Worm (Caenorhabditis elegans) whole organism, L1 larva: ENCODE measurements around the gene Y97E10AR.4.

Experiments used
- C04F5.9 ChIP-seq: sonication (generic microtip); optimal IDR thresholded peaks from 2 replicates; lab custom pipeline; 2016; ENCODE audit warnings: missing genetic modification characterization, missing compliant biosample characterization
- C16A3.4 ChIP-seq: fragments of 150-350 bp; optimal IDR thresholded peaks from 2 replicates; lab custom pipeline; 2014; ENCODE audit warnings: missing biosample characterization, missing genetic modification characterization
- alr-1 ChIP-seq: fragments of 200-800 bp; sonication (Bioruptor generic); optimal IDR thresholded peaks from 2 replicates; lab custom pipeline; 2018; ENCODE audit warnings: borderline replicate concordance, mild to moderate bottlenecking, missing genetic modification characterization, missing compliant biosample characterization
- ama-1 ChIP-seq: fragments of 150-350 bp; optimal IDR thresholded peaks from 2 replicates; lab custom pipeline; 2014
- blmp-1 ChIP-seq: fragments of 150-350 bp; optimal IDR thresholded peaks from 2 replicates; lab custom pipeline; 2014; ENCODE audit warnings: missing biosample characterization, missing genetic modification characterization
- ceh-63 ChIP-seq: fragments of 200-800 bp; sonication (Bioruptor generic); optimal IDR thresholded peaks from 2 replicates; lab custom pipeline; 2018; ENCODE audit warnings: mild to moderate bottlenecking, missing genetic modification characterization, missing compliant biosample characterization
- ceh-82 ChIP-seq, 3 experiments: fragments of 150-350 bp in 1 of 3; sonication (generic microtip) in 2 of 3; optimal IDR thresholded peaks; 2 replicates each; lab custom pipeline; 2014 to 2017; ENCODE audit warnings: missing biosample characterization in 3 of 3, missing genetic modification characterization in 3 of 3
- ceh-90 ChIP-seq: sonication (generic microtip); optimal IDR thresholded peaks from 2 replicates; lab custom pipeline; 2016; ENCODE audit warnings: missing genetic modification characterization, missing compliant biosample characterization
- ces-1 ChIP-seq: fragments of 150-350 bp; optimal IDR thresholded peaks from 2 replicates; lab custom pipeline; 2014; ENCODE audit warnings: missing biosample characterization, missing genetic modification reagents, missing genetic modification characterization
- dpl-1 ChIP-seq, 3 experiments: fragments of 150-350 bp in 2 of 3; sonication (generic microtip) in 1 of 3; optimal IDR thresholded peaks; 2 replicates each; lab custom pipeline; 2014 to 2017; ENCODE audit warnings: missing biosample characterization in 3 of 3, missing genetic modification characterization in 3 of 3, missing genetic modification reagents in 3 of 3
- efl-1 ChIP-seq, 4 experiments: fragments of 150-350 bp; optimal IDR thresholded peaks in 3 of 4; peaks in 1 of 4; 1 replicate in 1 of 4; 2 replicates in 3 of 4; lab custom pipeline; 2014; ENCODE audit warnings: missing biosample characterization in 2 of 4, missing genetic modification characterization in 2 of 4, missing genetic modification reagents in 2 of 4
- ets-5 ChIP-seq: fragments of 200-800 bp; sonication (Bioruptor generic); IDR thresholded peaks from 2 replicates; pipeline ENCODE4 v1.3.6; 2022; ENCODE audit warnings: missing genetic modification characterization, missing compliant biosample characterization
- fos-1 ChIP-seq: fragments of 150-350 bp; optimal IDR thresholded peaks from 2 replicates; lab custom pipeline; 2014; ENCODE audit warnings: missing biosample characterization, missing genetic modification characterization
- irx-1 ChIP-seq: sonication (generic microtip); optimal IDR thresholded peaks from 2 replicates; lab custom pipeline; 2016; ENCODE audit warnings: missing genetic modification characterization, missing compliant biosample characterization
- lin-14 ChIP-seq: fragments of 200-800 bp; sonication (Bioruptor generic); optimal IDR thresholded peaks from 2 replicates; lab custom pipeline; 2018; ENCODE audit warnings: mild to moderate bottlenecking, missing genetic modification characterization, moderate library complexity, missing compliant biosample characterization
- lin-15B ChIP-seq: fragments of 150-350 bp; sonication (generic microtip); optimal IDR thresholded peaks from 3 replicates; lab custom pipeline; 2014; ENCODE audit warnings: missing biosample characterization, missing genetic modification characterization
- lin-35 ChIP-seq, 2 experiments: fragments of 150-350 bp; optimal IDR thresholded peaks; 2 replicates each; lab custom pipeline; 2014; ENCODE audit warnings: missing biosample characterization in 2 of 2, missing genetic modification characterization in 2 of 2, missing genetic modification reagents in 2 of 2
- lsy-2 ChIP-seq, 2 experiments: fragments of 150-350 bp; optimal IDR thresholded peaks; 2 replicates each; lab custom pipeline; 2014; ENCODE audit warnings: missing biosample characterization in 2 of 2, missing genetic modification characterization in 2 of 2
- mdl-1 ChIP-seq, 2 experiments: fragments of 150-350 bp; optimal IDR thresholded peaks; 2 replicates each; lab custom pipeline; 2014 to 2017; ENCODE audit warnings: missing biosample characterization in 2 of 2, missing genetic modification characterization in 2 of 2, inconsistent platforms in 1 of 2
- mep-1 ChIP-seq: fragments of 150-350 bp; optimal IDR thresholded peaks from 2 replicates; lab custom pipeline; 2014; ENCODE audit warnings: missing biosample characterization, missing genetic modification characterization
- nhr-12 ChIP-seq: sonication (generic microtip); optimal IDR thresholded peaks from 2 replicates; lab custom pipeline; 2017; ENCODE audit warnings: missing biosample characterization, missing genetic modification characterization
- nhr-20 ChIP-seq: sonication (generic microtip); optimal IDR thresholded peaks from 2 replicates; lab custom pipeline; 2016; ENCODE audit warnings: mild to moderate bottlenecking, missing genetic modification characterization, missing compliant biosample characterization
- nhr-47 ChIP-seq: sonication (generic microtip); optimal IDR thresholded peaks from 2 replicates; lab custom pipeline; 2016; ENCODE audit warnings: mild to moderate bottlenecking, missing genetic modification characterization, moderate library complexity, missing compliant biosample characterization
- nhr-71 ChIP-seq: sonication (generic microtip); optimal IDR thresholded peaks from 2 replicates; lab custom pipeline; 2016; ENCODE audit warnings: mild to moderate bottlenecking, missing genetic modification characterization, moderate library complexity, missing compliant biosample characterization
- nhr-76 ChIP-seq: sonication (generic microtip); optimal IDR thresholded peaks from 2 replicates; lab custom pipeline; 2017; ENCODE audit warnings: missing biosample characterization, missing genetic modification characterization
- nhr-77 ChIP-seq: fragments of 150-350 bp; optimal IDR thresholded peaks from 2 replicates; lab custom pipeline; 2014; ENCODE audit warnings: missing biosample characterization, missing genetic modification characterization
- pax-3 ChIP-seq: fragments of 200-800 bp; sonication (Bioruptor generic); optimal IDR thresholded peaks from 2 replicates; lab custom pipeline; 2018; ENCODE audit warnings: mild to moderate bottlenecking, missing genetic modification characterization, moderate library complexity, missing compliant biosample characterization
- rnt-1 ChIP-seq: sonication (generic microtip); optimal IDR thresholded peaks from 2 replicates; lab custom pipeline; 2016; ENCODE audit warnings: mild to moderate bottlenecking, missing genetic modification characterization, moderate library complexity, missing compliant biosample characterization
- snpc-4 ChIP-seq: fragments of 150-350 bp; optimal IDR thresholded peaks from 2 replicates; lab custom pipeline; 2014; ENCODE audit warnings: missing biosample characterization, missing genetic modification characterization
- snu-23 ChIP-seq: sonication (generic microtip); optimal IDR thresholded peaks from 2 replicates; lab custom pipeline; 2016; ENCODE audit warnings: missing genetic modification characterization, missing compliant biosample characterization
- tbx-2 ChIP-seq: sonication (generic microtip); optimal IDR thresholded peaks from 2 replicates; lab custom pipeline; 2016; ENCODE audit warnings: missing genetic modification characterization, missing compliant biosample characterization
- unc-30 ChIP-seq: sonication (generic microtip); optimal IDR thresholded peaks from 2 replicates; lab custom pipeline; 2017; ENCODE audit warnings: missing biosample characterization, missing genetic modification characterization
- vab-15 ChIP-seq: sonication (generic microtip); optimal IDR thresholded peaks from 2 replicates; lab custom pipeline; 2017; ENCODE audit warnings: missing genotype, mild to moderate bottlenecking, missing genetic modification characterization, missing compliant biosample characterization
- xbp-1 ChIP-seq: sonication (generic microtip); optimal IDR thresholded peaks from 2 replicates; lab custom pipeline; 2016; ENCODE audit warnings: missing genetic modification characterization, missing compliant biosample characterization
- zag-1 ChIP-seq: fragments of 150-350 bp; optimal IDR thresholded peaks from 2 replicates; lab custom pipeline; 2014; ENCODE audit warnings: missing biosample characterization, missing genetic modification characterization
- ztf-11 ChIP-seq, 2 experiments: sonication (generic microtip); optimal IDR thresholded peaks; 2 replicates each; lab custom pipeline; 2016 to 2017; ENCODE audit warnings: missing genetic modification characterization in 2 of 2, missing biosample characterization in 1 of 2, missing compliant biosample characterization in 1 of 2
- ztf-4 ChIP-seq: fragments of 150-350 bp; optimal IDR thresholded peaks from 2 replicates; lab custom pipeline; 2014; ENCODE audit warnings: missing biosample characterization, missing genetic modification characterization

Gene Y97E10AR.4

DNA sequence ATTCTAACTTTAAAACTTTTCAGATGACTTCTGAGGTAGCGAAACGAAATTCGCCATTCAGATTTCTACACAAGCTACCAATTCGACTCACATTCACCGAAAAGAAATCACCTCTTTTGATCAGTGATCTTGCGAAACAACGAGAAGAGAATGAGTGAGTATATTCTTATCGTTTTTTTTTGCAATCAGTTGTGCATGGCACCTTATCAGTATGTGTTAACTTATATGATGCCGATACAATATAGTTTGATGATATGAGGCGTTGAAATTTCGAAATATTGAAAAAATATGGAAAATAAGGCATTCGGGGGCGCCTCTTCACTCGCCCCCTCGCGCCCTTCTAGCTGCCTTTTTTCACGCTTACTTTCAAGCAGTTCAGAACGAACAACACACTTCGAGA is 7.9 kb upstream of the Y97E10AR.4 start (continued):
- no peak for TF ChIP-seq ces-1 (GFP tag; lab: Kevin White, UChicago)
- TF ChIP-seq ets-5 (GFP tag; lab: Robert Waterston, UW) = no peak
- TF ChIP-seq zag-1 = no peak
- TF ChIP-seq C16A3.4 (tag; lab: Kevin White, UChicago) = no peak
- no peak for TF ChIP-seq alr-1
- TF ChIP-seq nhr-12 = no peak
- no peak for TF ChIP-seq ceh-90
- TF ChIP-seq C04F5.9 (tag; lab: Kevin White, UChicago) = no peak
- no peak for TF ChIP-seq mep-1 (tag; lab: Kevin White, UChicago)
- no peak for TF ChIP-seq irx-1 (tag; lab: Kevin White, UChicago)
- TF ChIP-seq rnt-1 (tag; lab: Kevin White, UChicago) = no peak
- TF ChIP-seq ztf-11 (tag; optimal IDR thresholded peaks at IDR 0.05; lab: Kevin White, UChicago) = no peak
- TF ChIP-seq unc-30 (tag; lab: Kevin White, UChicago) = no peak
- TF ChIP-seq snpc-4 = no peak
- TF ChIP-seq vab-15 (tag; lab: Kevin White, UChicago) = no peak
- TF ChIP-seq nhr-20 (tag; lab: Kevin White, UChicago) = peak; percentile 43
- TF ChIP-seq, all 84 proteins: peak for 6

DNA sequence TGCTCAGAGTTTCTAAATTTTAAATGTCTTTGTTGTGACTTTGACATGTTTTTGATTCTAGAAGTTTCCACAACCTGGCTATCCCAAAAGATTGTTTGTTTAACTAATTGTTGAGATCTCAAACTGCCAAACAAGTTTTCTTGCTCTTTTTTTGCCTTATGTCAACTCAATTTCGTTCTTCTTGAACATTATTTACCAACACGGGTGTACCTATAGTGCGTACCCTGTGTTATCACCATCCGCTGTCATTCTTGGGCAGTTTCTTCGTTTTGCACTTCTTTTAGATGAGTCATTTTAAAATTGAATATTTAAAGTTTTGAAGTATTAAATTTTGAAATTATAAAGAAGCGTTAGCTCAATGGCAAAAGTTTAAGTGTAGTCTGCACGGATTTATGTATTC is 6.9 kb upstream of the Y97E10AR.4 start, which contains the start of gene sptl-2:
Gene sptl-2, plus strand, starts transcription at position 280 of the 400 bp plus-strand sequence.
- TF ChIP-seq ztf-4 (tag; lab: Kevin White, UChicago) (no peak), pax-3 (tag; lab: Kevin White, UChicago) (no peak), tbx-2 (tag; lab: Kevin White, UChicago) (no peak), nhr-76 (tag; lab: Kevin White, UChicago) (no peak), ama-1 (lab: Kevin White, UChicago) (no peak), ceh-63 (no peak), nhr-47 (tag; lab: Kevin White, UChicago) (no peak)

DNA sequence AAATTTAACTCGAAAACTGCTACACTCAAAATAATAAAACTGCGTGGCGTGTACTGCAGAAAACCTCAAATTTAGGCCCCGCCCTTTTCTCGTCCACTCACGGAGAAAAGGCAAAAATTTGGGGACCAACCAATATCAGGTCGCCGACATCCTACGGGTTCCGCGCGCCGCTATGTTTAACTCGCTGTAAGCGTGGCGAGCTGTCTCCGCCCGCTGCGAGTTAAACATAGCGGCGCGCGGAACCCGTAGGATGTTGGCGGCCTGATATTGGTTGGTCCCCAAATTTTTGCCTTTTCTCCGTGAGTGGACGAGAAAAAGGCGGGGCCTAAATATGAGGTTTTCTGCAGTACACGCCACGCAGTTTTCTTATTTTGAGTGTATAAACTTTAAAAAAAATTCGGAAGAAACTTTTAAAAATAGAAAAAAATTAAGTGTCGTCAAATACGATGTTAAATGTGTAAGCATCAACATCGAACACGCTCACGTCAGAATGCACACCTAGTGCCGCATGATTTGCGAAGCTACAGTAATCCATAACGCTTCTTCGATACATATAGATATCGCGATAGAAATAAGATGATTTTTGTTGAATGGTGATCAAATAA is 4.8 kb upstream of the Y97E10AR.4 start:
- TF ChIP-seq snpc-4 = peak; percentile 67

DNA sequence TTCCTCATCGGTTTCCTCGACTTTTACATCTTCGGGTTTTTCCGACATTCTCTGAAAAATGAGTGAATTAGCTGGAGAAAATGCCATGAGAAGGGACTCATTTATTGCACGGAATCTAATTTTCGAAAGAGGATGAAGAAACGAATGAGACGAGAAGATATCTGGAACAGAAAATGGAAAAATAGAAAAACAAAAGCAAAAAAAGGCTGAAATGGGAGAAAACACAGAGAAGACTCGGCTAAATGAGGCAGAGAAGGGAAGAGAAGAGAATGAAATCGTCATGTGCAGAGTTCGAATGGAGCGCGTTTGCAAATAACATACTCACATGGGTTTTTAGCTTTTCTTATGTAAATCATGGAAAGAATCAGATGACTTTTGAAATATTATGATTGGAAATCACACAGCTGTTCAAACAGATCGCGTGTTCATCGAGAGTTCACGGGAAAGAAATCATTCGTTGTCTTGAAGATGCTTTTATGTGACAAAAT is 3.9 kb upstream of the Y97E10AR.4 start, which contains the start of gene Y97E10AR.6:
Gene Y97E10AR.6, minus strand, starts transcription at position 51 of the 488 bp plus-strand sequence.
- TF ChIP-seq lsy-2 (tag; optimal IDR thresholded peaks at IDR 0.05; lab: Kevin White, UChicago) (peak in 1 of 2 experiments; percentile 50), dpl-1 (GFP tag; optimal IDR thresholded peaks at IDR 0.05; lab: Kevin White, UChicago) (peak; percentile 4 to 54 (median 29)), snpc-4 (peak; percentile 16), snu-23 (GFP tag; lab: Kevin White, UChicago) (peak; percentile 36), C16A3.4 (tag; lab: Kevin White, UChicago) (peak; percentile 46), mdl-1 (tag; optimal IDR thresholded peaks at IDR 0.05; lab: Kevin White, UChicago) (peak in 1 of 2 experiments; percentile 63), fos-1 (tag; lab: Kevin White, UChicago) (no peak), ceh-82 (tag; optimal IDR thresholded peaks at IDR 0.05; lab: Kevin White, UChicago) (peak in 1 of 3 experiments; percentile 26), mep-1 (tag; lab: Kevin White, UChicago) (peak; percentile 44), efl-1 (optimal IDR thresholded peaks at IDR 0.05; lab: Kevin White, UChicago) (peak; percentile 41 to 51), efl-1 (GFP tag; optimal IDR thresholded peaks at IDR 0.05 in 1 of 2; lab: Kevin White, UChicago) (peak; percentile 55 to 73), blmp-1 (peak; percentile 5), nhr-71 (peak; percentile 23), lin-35 (GFP tag; optimal IDR thresholded peaks at IDR 0.05; lab: Kevin White, UChicago) (peak; percentile 38 to 78), xbp-1 (tag; lab: Kevin White, UChicago) (no peak), lin-15B (tag; lab: Kevin White, UChicago) (peak; percentile 20), alr-1 (no peak), lin-14 (GFP tag; lab: Kevin White, UChicago) (peak; percentile 54), nhr-77 (tag; lab: Kevin White, UChicago) (no peak)
